Fruit fly (Drosophila melanogaster): ENCODE data around the gene CG13841.

DNA sequence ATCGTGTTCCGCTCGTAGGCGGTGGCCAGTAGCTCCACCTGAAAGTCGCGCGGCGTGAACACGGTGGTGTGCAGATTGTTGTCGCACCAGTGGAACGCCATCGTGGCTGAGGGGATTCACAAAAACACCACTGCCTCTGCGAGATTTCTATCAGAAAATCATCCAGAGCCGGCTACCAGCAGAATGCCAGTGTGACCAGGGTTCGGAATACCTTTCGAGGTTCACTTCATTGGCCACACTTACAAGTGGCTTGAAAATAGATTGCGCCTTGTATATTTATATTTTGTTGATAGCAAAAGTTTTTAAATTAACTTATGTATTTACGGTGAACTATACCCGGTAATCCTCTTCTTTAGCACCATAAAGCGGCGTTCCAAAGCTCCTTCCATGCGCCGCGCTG is 26.6 kb downstream of the CG13841 start, which contains the start of the genes Dcr-1 and CG6985:
- no peak for TF ChIP-seq CG12769 (tag; optimal IDR thresholded peaks at IDR 0.05)
- no peak for TF ChIP-seq CG12236 (GFP tag; optimal IDR thresholded peaks at IDR 0.05)
- TF ChIP-seq CG4617 (GFP tag; optimal IDR thresholded peaks at IDR 0.05; ENCODE audit: borderline replicate concordance): peak; percentile 56
- TF ChIP-seq toy (GFP tag; IDR thresholded peaks at IDR 0.05): no peak
- no peak for TF ChIP-seq CG7839 (tag; optimal IDR thresholded peaks at IDR 0.05)
- TF ChIP-seq pfk (GFP tag; optimal IDR thresholded peaks at IDR 0.05): no peak
- TF ChIP-seq CHES-1-like (GFP tag; optimal IDR thresholded peaks at IDR 0.05): no peak
- TF ChIP-seq oc (tag; optimal IDR thresholded peaks at IDR 0.05): no peak
- no peak for TF ChIP-seq hkb (optimal IDR thresholded peaks at IDR 0.05)
- TF ChIP-seq hkb (GFP tag; IDR thresholded peaks at IDR 0.05): no peak
- TF ChIP-seq h (optimal IDR thresholded peaks at IDR 0.05): no peak
